Fruit fly (Drosophila melanogaster) whole organism, embryonic: ENCODE measurements around the gene bys.

ENCODE experiments used
- B-H2 ChIP-seq: fragments of 200-800 bp; sonication (Bioruptor generic); optimal IDR thresholded peaks from 2 replicates; lab custom pipeline; 2018; ENCODE audit warnings: missing biosample characterization, mild to moderate bottlenecking, missing genetic modification characterization
- BtbVII ChIP-seq: fragments of 200-800 bp; sonication (Bioruptor generic); optimal IDR thresholded peaks from 3 replicates; lab custom pipeline; 2017; ENCODE audit warnings: missing biosample characterization, mild to moderate bottlenecking, missing genetic modification characterization
- CG11247 ChIP-seq: fragments of 200-800 bp; sonication (Bioruptor generic); IDR thresholded peaks from 2 replicates; pipeline ENCODE4 v1.3.6; 2022; ENCODE audit warnings: missing biosample characterization, missing genetic modification characterization
- CG12155 ChIP-seq: fragments of 200-800 bp; sonication (Bioruptor generic); optimal IDR thresholded peaks from 3 replicates; lab custom pipeline; 2016; ENCODE audit warnings: missing biosample characterization, missing genetic modification characterization
- CG12219 ChIP-seq: fragments of 200-800 bp; sonication (Bioruptor generic); optimal IDR thresholded peaks from 3 replicates; lab custom pipeline; 2018; ENCODE audit warnings: missing biosample characterization, mild to moderate bottlenecking, missing genetic modification characterization
- CG12236 ChIP-seq: fragments of 200-800 bp; sonication (Bioruptor generic); optimal IDR thresholded peaks from 2 replicates; lab custom pipeline; 2016; ENCODE audit warnings: missing biosample characterization, missing genetic modification characterization
- CG12942 ChIP-seq: fragments of 200-800 bp; sonication (Bioruptor generic); optimal IDR thresholded peaks from 3 replicates; lab custom pipeline; 2016; ENCODE audit warnings: missing biosample characterization, missing genetic modification characterization
- CG14667 ChIP-seq: fragments of 200-800 bp; sonication (Bioruptor generic); IDR thresholded peaks from 2 replicates; pipeline ENCODE4 v1.3.6; 2022; ENCODE audit warnings: missing biosample characterization, missing genetic modification characterization
- CG17385 ChIP-seq: fragments of 200-800 bp; sonication (Bioruptor generic); optimal IDR thresholded peaks from 3 replicates; lab custom pipeline; 2018; ENCODE audit warnings: missing biosample characterization, mild to moderate bottlenecking, missing genetic modification characterization
- CG17802 ChIP-seq: fragments of 200-800 bp; sonication (Bioruptor generic); optimal IDR thresholded peaks from 2 replicates; lab custom pipeline; 2018; ENCODE audit warnings: missing biosample characterization, mild to moderate bottlenecking, missing genetic modification characterization, moderate library complexity
- CG31388 ChIP-seq: fragments of 200-800 bp; sonication (Bioruptor generic); optimal IDR thresholded peaks from 2 replicates; lab custom pipeline; 2016; ENCODE audit warnings: missing biosample characterization, missing genetic modification characterization
- CG3407 ChIP-seq: fragments of 200-800 bp; sonication (Bioruptor generic); optimal IDR thresholded peaks from 2 replicates; lab custom pipeline; 2018; ENCODE audit warnings: missing biosample characterization, mild to moderate bottlenecking, missing genetic modification characterization
- CG4282 ChIP-seq: fragments of 200-800 bp; sonication (Bioruptor generic); optimal IDR thresholded peaks from 2 replicates; lab custom pipeline; 2016; ENCODE audit warnings: missing biosample characterization, missing genetic modification characterization
- CG4707 ChIP-seq: fragments of 200-800 bp; sonication (Bioruptor generic); optimal IDR thresholded peaks from 2 replicates; lab custom pipeline; 2018; ENCODE audit warnings: missing biosample characterization, mild to moderate bottlenecking, missing genetic modification characterization, moderate library complexity
- CG6813 ChIP-seq: fragments of 200-800 bp; sonication (Bioruptor generic); optimal IDR thresholded peaks from 2 replicates; lab custom pipeline; 2017; ENCODE audit warnings: missing biosample characterization, missing genetic modification characterization, mild to moderate bottlenecking, moderate library complexity, missing genetic modification reagents
- CG7556 ChIP-seq: fragments of 200-800 bp; sonication (Bioruptor generic); optimal IDR thresholded peaks from 2 replicates; lab custom pipeline; 2017; ENCODE audit warnings: missing biosample characterization, mild to moderate bottlenecking, missing genetic modification characterization
- CG7987 ChIP-seq: fragments of 200-800 bp; sonication (Bioruptor generic); optimal IDR thresholded peaks from 2 replicates; lab custom pipeline; 2018; ENCODE audit warnings: missing biosample characterization, mild to moderate bottlenecking, missing genetic modification characterization, moderate library complexity
- CG9609 ChIP-seq: fragments of 200-800 bp; sonication (Bioruptor generic); optimal IDR thresholded peaks from 3 replicates; lab custom pipeline; 2016; ENCODE audit warnings: missing biosample characterization, missing genetic modification characterization
- CG9797 ChIP-seq: fragments of 200-800 bp; sonication (Bioruptor generic); optimal IDR thresholded peaks from 3 replicates; lab custom pipeline; 2018; ENCODE audit warnings: missing biosample characterization, mild to moderate bottlenecking, missing genetic modification characterization
- CG9876 ChIP-seq: fragments of 200-800 bp; sonication (Bioruptor generic); optimal IDR thresholded peaks from 2 replicates; lab custom pipeline; 2016; ENCODE audit warnings: missing biosample characterization, missing genetic modification characterization
- CTCF ChIP-seq: fragments of 200-800 bp; sonication (Bioruptor generic); optimal IDR thresholded peaks from 2 replicates; lab custom pipeline; 2017; ENCODE audit warnings: missing biosample characterization, mild to moderate bottlenecking, missing genetic modification characterization, moderate library complexity
- Fer1 ChIP-seq: fragments of 200-800 bp; sonication (Bioruptor generic); optimal IDR thresholded peaks from 2 replicates; lab custom pipeline; 2017; ENCODE audit warnings: missing biosample characterization, mild to moderate bottlenecking, missing genetic modification characterization
- H15 ChIP-seq: fragments of 200-800 bp; sonication (Bioruptor generic); IDR thresholded peaks from 3 replicates; pipeline ENCODE4 v1.3.6; 2022; ENCODE audit warnings: missing biosample characterization, missing genetic modification characterization
- Mes4 ChIP-seq: fragments of 200-800 bp; sonication (Bioruptor generic); optimal IDR thresholded peaks from 2 replicates; lab custom pipeline; 2016; ENCODE audit warnings: missing biosample characterization, missing genetic modification characterization
- NK7.1 ChIP-seq: fragments of 200-800 bp; sonication (Bioruptor generic); optimal IDR thresholded peaks from 3 replicates; lab custom pipeline; 2016; ENCODE audit warnings: missing biosample characterization, missing genetic modification characterization
- Nf-YA ChIP-seq: fragments of 200-800 bp; sonication (Bioruptor generic); IDR thresholded peaks from 2 replicates; pipeline ENCODE4 v1.3.6; 2022; ENCODE audit warnings: missing biosample characterization, missing genetic modification characterization
- Nf-YC ChIP-seq: fragments of 200-800 bp; optimal IDR thresholded peaks from 3 replicates; lab custom pipeline; 2019; ENCODE audit warnings: missing biosample characterization, mild to moderate bottlenecking, missing genetic modification characterization, moderate library complexity
- PHDP ChIP-seq: fragments of 200-800 bp; sonication (Bioruptor generic); optimal IDR thresholded peaks from 3 replicates; lab custom pipeline; 2018; ENCODE audit warnings: missing biosample characterization, mild to moderate bottlenecking, missing genetic modification characterization, moderate library complexity
- Rfx ChIP-seq: fragments of 200-800 bp; sonication (Bioruptor generic); IDR thresholded peaks from 2 replicates; pipeline ENCODE4 v1.3.6; 2022; ENCODE audit warnings: missing biosample characterization, missing genetic modification characterization
- Tbp ChIP-seq: fragments of >200 bp; optimal IDR thresholded peaks from 2 replicates; lab custom pipeline; 2018; ENCODE audit warnings: missing biosample characterization, missing genetic modification characterization
- Xbp1 ChIP-seq: fragments of 200-800 bp; sonication (Bioruptor generic); optimal IDR thresholded peaks from 3 replicates; lab custom pipeline; 2016; ENCODE audit warnings: missing biosample characterization, mild to moderate bottlenecking, missing genetic modification characterization
- YL-1 ChIP-seq: fragments of 200-800 bp; sonication (Bioruptor generic); optimal IDR thresholded peaks from 3 replicates; lab custom pipeline; 2017; ENCODE audit warnings: missing biosample characterization, mild to moderate bottlenecking, missing genetic modification characterization
- ase ChIP-seq: fragments of 200-800 bp; sonication (Bioruptor generic); IDR thresholded peaks from 3 replicates; pipeline ENCODE4 v1.3.6; 2022; ENCODE audit warnings: missing biosample characterization, missing genetic modification characterization
- cato ChIP-seq: fragments of 200-800 bp; sonication (Bioruptor generic); optimal IDR thresholded peaks from 2 replicates; lab custom pipeline; 2016; ENCODE audit warnings: missing biosample characterization, missing genetic modification characterization, borderline replicate concordance
- crol ChIP-seq: fragments of 200-800 bp; sonication (Bioruptor generic); IDR thresholded peaks from 2 replicates; pipeline ENCODE4 v1.3.6; 2022; ENCODE audit warnings: missing biosample characterization, missing genetic modification characterization
- her ChIP-seq: fragments of 200-800 bp; sonication (Bioruptor generic); optimal IDR thresholded peaks from 2 replicates; lab custom pipeline; 2016; ENCODE audit warnings: missing biosample characterization, missing genetic modification characterization
- ind ChIP-seq: fragments of 200-800 bp; sonication (Bioruptor generic); optimal IDR thresholded peaks from 3 replicates; lab custom pipeline; 2016; ENCODE audit warnings: missing biosample characterization, missing genetic modification characterization
- inv ChIP-seq: fragments of 200-800 bp; sonication (Bioruptor generic); IDR thresholded peaks from 2 replicates; pipeline ENCODE4 v1.3.6; 2022; ENCODE audit warnings: missing biosample characterization, missing genetic modification characterization; ENCODE audit not compliant: partially characterized antibody
- kah ChIP-seq: fragments of 200-800 bp; sonication (Bioruptor generic); optimal IDR thresholded peaks from 2 replicates; lab custom pipeline; 2018; ENCODE audit warnings: missing biosample characterization, mild to moderate bottlenecking, missing genetic modification characterization
- klu ChIP-seq: fragments of 200-800 bp; sonication (Bioruptor generic); IDR thresholded peaks from 2 replicates; pipeline ENCODE4 v1.3.6; 2022; ENCODE audit warnings: missing biosample characterization, missing genetic modification characterization
- kni ChIP-seq: fragments of 200-800 bp; sonication (Bioruptor generic); optimal IDR thresholded peaks from 3 replicates; lab custom pipeline; 2017; ENCODE audit warnings: mild to moderate bottlenecking, missing biosample characterization, missing genetic modification reagents, missing genetic modification characterization
- nau ChIP-seq: fragments of 200-800 bp; sonication (Bioruptor generic); optimal IDR thresholded peaks from 3 replicates; lab custom pipeline; 2017; ENCODE audit warnings: missing biosample characterization, mild to moderate bottlenecking, missing genetic modification characterization, missing genetic modification reagents
- oc ChIP-seq: fragments of 200-800 bp; sonication (Bioruptor generic); optimal IDR thresholded peaks from 2 replicates; lab custom pipeline; 2018; ENCODE audit warnings: missing biosample characterization, mild to moderate bottlenecking, missing genetic modification characterization, moderate library complexity
- otp ChIP-seq: fragments of 200-800 bp; sonication (Bioruptor generic); IDR thresholded peaks from 3 replicates; pipeline ENCODE4, ENCODE4 v1.3.6; 2022; ENCODE audit warnings: missing biosample characterization, missing genetic modification characterization
- pb ChIP-seq: fragments of 200-800 bp; sonication (Bioruptor generic); optimal IDR thresholded peaks from 3 replicates; lab custom pipeline; 2016; ENCODE audit warnings: missing biosample characterization, missing genetic modification characterization
- schlank ChIP-seq: fragments of 200-800 bp; sonication (Bioruptor generic); optimal IDR thresholded peaks from 2 replicates; lab custom pipeline; 2018; ENCODE audit warnings: missing biosample characterization, mild to moderate bottlenecking, missing genetic modification characterization
- sr ChIP-seq: fragments of 200-800 bp; sonication (Bioruptor generic); IDR thresholded peaks from 3 replicates; pipeline ENCODE4 v1.3.6; 2022; ENCODE audit warnings: missing biosample characterization, missing genetic modification characterization
- toy ChIP-seq: fragments of 200-800 bp; sonication (Bioruptor generic); IDR thresholded peaks from 2 replicates; pipeline ENCODE4 v1.3.6; 2022; ENCODE audit warnings: missing biosample characterization, missing genetic modification characterization
- zen ChIP-seq: fragments of 200-800 bp; sonication (Bioruptor generic); optimal IDR thresholded peaks from 3 replicates; lab custom pipeline; 2018; ENCODE audit warnings: missing biosample characterization, mild to moderate bottlenecking, missing genetic modification characterization, moderate library complexity
- zfh1 ChIP-seq: fragments of 200-800 bp; sonication (Bioruptor generic); IDR thresholded peaks from 3 replicates; pipeline ENCODE4 v1.3.6; 2022; ENCODE audit warnings: missing biosample characterization, missing genetic modification characterization

bys gene

dm6 chrX:7933210-7933915 lies 31.7 kb downstream of the bys start, which contains the start of the genes Dhdds and RpS14a (continued):
- peak; percentile 92 for TF ChIP-seq CG9797 (GFP tag; lab: Kevin White, UChicago)
- TF ChIP-seq Mes4 = peak; percentile 71
- peak; percentile 28 for TF ChIP-seq NK7.1 (GFP tag; lab: Kevin White, UChicago)
- TF ChIP-seq CG3407 (GFP tag; lab: Kevin White, UChicago) = peak; percentile 64
- peak; percentile 25 for TF ChIP-seq zen (tag; lab: Kevin White, UChicago)
- TF ChIP-seq CG7556 (GFP tag; lab: Kevin White, UChicago) = peak; percentile 51
- peak; percentile 54 for TF ChIP-seq Nf-YC (tag; lab: Kevin White, UChicago)
- TF ChIP-seq Rfx (GFP tag; lab: Robert Waterston, UW) = peak; percentile 53
- TF ChIP-seq CG4282 = peak; percentile 5
- peak; percentile 39; the same call in 1 of the 3 replicates for TF ChIP-seq otp (GFP tag; lab: Robert Waterston, UW)
- peak; percentile 43 for TF ChIP-seq cato (GFP tag; lab: Kevin White, UChicago)
- peak; percentile 12 for TF ChIP-seq her
- TF ChIP-seq ase (GFP tag; lab: Robert Waterston, UW) = no peak
- TF ChIP-seq CG12942 (GFP tag; lab: Kevin White, UChicago) = no peak
- peak; percentile 67 for TF ChIP-seq Fer1 (GFP tag; lab: Kevin White, UChicago)
- peak; percentile 28 for TF ChIP-seq CG12219 (GFP tag; lab: Kevin White, UChicago)
- no peak; the same call in 1 of the 2 replicates for TF ChIP-seq klu
- no peak for TF ChIP-seq CG11247 (GFP tag; lab: Robert Waterston, UW)
- 0 out of 3 replicates have a peak, but pooled peaks have one; percentile 15 for TF ChIP-seq zfh1 (GFP tag; lab: Robert Waterston, UW)
- peak; percentile 45 for TF ChIP-seq Tbp (GFP tag; lab: Kevin White, UChicago)
- peak; percentile 31 for TF ChIP-seq pb
- peak; percentile 41 for TF ChIP-seq CG9609
- peak; percentile 63 for TF ChIP-seq YL-1 (GFP tag; lab: Kevin White, UChicago)
- TF ChIP-seq CG4707 = peak; percentile 38
- peak; percentile 68 for TF ChIP-seq kni (GFP tag; lab: Kevin White, UChicago)
- peak; percentile 75 for TF ChIP-seq nau (GFP tag; lab: Kevin White, UChicago)
- no peak for TF ChIP-seq toy (GFP tag; lab: Robert Waterston, UW)
- TF ChIP-seq CTCF (GFP tag; lab: Kevin White, UChicago) = peak; percentile 37
- TF ChIP-seq CG7987 (GFP tag; lab: Kevin White, UChicago) = peak; percentile 64
- TF ChIP-seq Xbp1 (GFP tag; lab: Kevin White, UChicago) = peak; percentile 47
- peak; percentile 67 for TF ChIP-seq CG17385
- TF ChIP-seq sr (GFP tag; lab: Robert Waterston, UW) = no peak
- TF ChIP-seq CG12236 (GFP tag; lab: Kevin White, UChicago) = peak; percentile 41
- TF ChIP-seq schlank (tag; lab: Kevin White, UChicago) = no peak
- no peak for TF ChIP-seq B-H2
- TF ChIP-seq CG17802 = peak; percentile 39
- TF ChIP-seq CG9876 (GFP tag; lab: Kevin White, UChicago) = peak; percentile 41
- TF ChIP-seq Nf-YA = 0 out of 2 replicates have a peak, but pooled peaks have one; percentile 17
- peak; percentile 24 for TF ChIP-seq ind (GFP tag; lab: Kevin White, UChicago)
- TF ChIP-seq CG6813 (GFP tag; lab: Kevin White, UChicago) = peak; percentile 41
- no peak for TF ChIP-seq oc
- 0 out of 3 replicates have a peak, but pooled peaks have one; percentile 54 for TF ChIP-seq H15 (GFP tag; lab: Robert Waterston, UW)
- TF ChIP-seq inv (GFP tag; lab: Robert Waterston, UW) = peak; percentile 72
- peak; percentile 33 for TF ChIP-seq kah
- peak; percentile 38 for TF ChIP-seq CG12155
- no peak for TF ChIP-seq crol (GFP tag; lab: Robert Waterston, UW)
- peak; percentile 64 for TF ChIP-seq PHDP (tag; lab: Kevin White, UChicago)
- TF ChIP-seq CG31388 (GFP tag; lab: Kevin White, UChicago) = no peak
- TF ChIP-seq CG14667 (GFP tag; lab: Robert Waterston, UW) = no peak
- peak; percentile 54 for TF ChIP-seq BtbVII
